Worm (Caenorhabditis elegans): ENCODE measurements around the gene glb-1.

DNA sequence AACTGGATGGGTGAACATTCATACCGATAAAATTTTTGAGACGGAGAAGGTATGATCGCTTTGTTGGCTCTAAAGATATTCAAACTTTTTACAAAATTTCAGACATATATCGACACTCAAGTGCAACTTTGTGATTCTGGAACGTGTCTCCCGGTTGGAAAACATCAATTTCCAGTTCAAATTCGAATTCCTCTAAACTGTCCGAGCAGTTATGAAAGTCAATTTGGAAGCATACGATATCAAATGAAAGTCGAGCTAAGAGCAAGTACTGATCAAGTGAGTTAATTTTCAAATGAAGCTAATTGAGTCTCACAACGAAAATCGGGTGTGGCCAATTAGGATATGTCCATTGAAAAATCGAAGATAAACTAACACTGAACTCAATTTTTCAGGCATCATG lies 11.3 kb upstream of the glb-1 start:
- no peak for TF ChIP-seq unc-62 (GFP tag; optimal IDR thresholded peaks at IDR 0.05)
- TF ChIP-seq pha-4 (tag; optimal IDR thresholded peaks at IDR 0.05), result no peak
- TF ChIP-seq snpc-4 (GFP tag; optimal IDR thresholded peaks at IDR 0.05), result no peak
- TF ChIP-seq snpc-4 (tag; optimal IDR thresholded peaks at IDR 0.05), result no peak
- TF ChIP-seq cebp-2 (GFP tag; IDR thresholded peaks at IDR 0.05), result no peak
- no peak for TF ChIP-seq lin-35 (GFP tag; optimal IDR thresholded peaks at IDR 0.05)
- no peak for TF ChIP-seq nfya-2 (GFP tag; IDR thresholded peaks at IDR 0.05)
- no peak for TF ChIP-seq dox-1 (GFP tag; IDR thresholded peaks at IDR 0.05)
- no peak for TF ChIP-seq efl-1 (GFP tag; optimal IDR thresholded peaks at IDR 0.05)
- no peak for TF ChIP-seq nhr-80 (tag; optimal IDR thresholded peaks at IDR 0.05)
- TF ChIP-seq hsf-1 (GFP tag; IDR thresholded peaks at IDR 0.05), result no peak
- TF ChIP-seq nfya-1 (tag; optimal IDR thresholded peaks at IDR 0.05; ENCODE audit: borderline replicate concordance, insufficient read depth), result no peak
- no peak for TF ChIP-seq F33H1.4 (GFP tag; IDR thresholded peaks at IDR 0.05)
- no peak for TF ChIP-seq lin-54 (GFP tag; optimal IDR thresholded peaks at IDR 0.05)
